Worm (Caenorhabditis elegans) whole organism, dauer: ENCODE measurements around the gene tofu-6.

Experiments used
- unc-62 ChIP-seq: sonication (generic microtip); optimal IDR thresholded peaks from 2 replicates; lab custom pipeline; 2017; ENCODE audit warnings: missing biosample characterization, missing genetic modification reagents, missing genetic modification characterization

The tofu-6 gene

DNA sequence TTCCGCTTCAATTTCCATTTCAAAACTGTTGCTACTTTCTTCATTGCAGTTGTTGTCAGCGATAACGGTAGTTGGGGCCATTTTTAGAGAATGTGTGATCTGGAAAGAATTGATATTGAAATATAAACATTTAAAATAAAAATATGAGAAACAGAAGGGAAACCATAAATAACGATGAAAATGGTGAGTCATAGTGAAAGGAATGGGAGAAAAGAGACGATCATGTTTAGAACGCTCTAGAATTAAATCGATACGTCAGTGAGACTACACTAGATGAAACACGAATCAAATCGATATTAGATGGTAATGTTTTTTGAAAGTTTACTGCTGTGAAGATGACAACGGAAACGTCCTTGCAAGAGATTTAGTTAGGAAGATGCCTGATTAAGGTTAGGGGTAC is 12.1 kb upstream of the tofu-6 start, which contains the start of the genes EEED8.12 and EEED8.4:
Gene EEED8.12, minus strand, starts transcription at position 101 of the 400 bp plus-strand sequence.
Gene EEED8.4, plus strand, starts transcription at position 396 of the 400 bp plus-strand sequence.
- TF ChIP-seq unc-62, result no peak

DNA sequence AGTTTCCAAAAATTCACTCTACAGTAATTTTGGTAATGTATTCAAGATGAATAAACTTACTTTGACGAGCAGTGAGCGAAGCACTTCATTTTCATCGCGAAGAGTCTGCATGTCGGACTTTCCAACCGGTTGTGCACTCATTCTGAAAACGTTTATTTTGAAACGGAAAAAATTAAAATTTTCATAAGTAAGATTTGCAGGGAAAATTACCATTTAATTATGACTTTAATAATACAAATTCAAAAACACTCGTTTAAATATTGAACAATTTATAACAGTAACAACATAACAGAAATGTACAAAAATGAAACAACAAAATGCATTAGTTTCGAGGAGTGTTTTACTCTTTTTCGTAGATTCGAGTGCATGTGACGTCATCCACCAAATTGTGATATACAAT is 8.6 kb upstream of the tofu-6 start, which contains the start of the genes EEED8.13 and EEED8.18:
Gene EEED8.13, minus strand, starts transcription at position 101 of the 400 bp plus-strand sequence.
Gene EEED8.18, minus strand, starts transcription at position 144 of the 400 bp plus-strand sequence.
- TF ChIP-seq unc-62, result no peak

DNA sequence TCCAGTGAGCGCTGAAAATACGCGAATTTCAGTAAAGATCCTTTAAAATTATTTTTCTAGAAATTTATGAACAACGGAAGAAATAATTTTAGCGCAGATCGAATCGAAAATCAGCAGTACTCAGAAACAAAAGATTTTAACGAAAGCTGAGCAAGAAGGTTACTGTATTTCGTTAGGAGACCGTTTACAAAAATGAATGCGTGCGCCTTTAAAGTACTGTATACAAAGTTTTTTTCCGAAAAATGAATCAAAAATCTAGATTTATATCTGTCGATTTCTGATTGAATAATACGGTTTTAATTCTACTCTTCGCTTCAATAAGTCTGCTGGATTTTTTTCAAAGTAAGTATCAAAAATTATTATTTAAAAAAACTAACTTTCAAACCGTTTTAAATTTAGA is 7.0 kb upstream of the tofu-6 start, which contains the start of the genes EEED8.14 and EEED8.3:
Gene EEED8.14, minus strand, starts transcription at position 13 of the 400 bp plus-strand sequence.
Gene EEED8.3, plus strand, starts transcription at position 237 of the 400 bp plus-strand sequence.
- TF ChIP-seq unc-62, result no peak

DNA sequence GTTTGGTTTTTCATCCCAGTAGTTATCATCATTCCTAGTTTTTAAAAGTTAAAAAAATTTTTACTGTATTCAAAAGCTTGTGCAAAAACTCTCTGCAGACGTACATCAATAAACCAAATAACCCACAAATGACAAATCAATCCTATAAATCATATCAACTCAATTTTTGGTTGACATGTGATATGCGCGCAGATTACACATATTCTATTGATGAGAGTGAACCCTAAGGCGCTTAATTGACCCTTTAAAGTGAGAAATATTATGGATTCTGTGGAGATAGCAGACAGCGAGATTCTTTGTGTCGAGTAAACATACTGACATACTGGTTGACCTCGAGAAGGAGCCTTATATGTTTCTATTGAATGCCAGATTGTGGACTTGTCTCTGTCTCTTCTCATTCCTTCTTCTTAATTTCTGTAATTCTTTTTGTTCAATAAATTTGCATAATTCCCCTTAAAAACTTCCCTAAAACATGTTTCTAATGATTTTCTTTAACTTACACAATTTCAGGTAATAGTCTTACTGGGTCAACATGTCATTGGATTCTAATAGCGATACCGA is 4.8 kb upstream of the tofu-6 start, which contains the start of gene EEED8.2:
Gene EEED8.2, plus strand, starts transcription at position 511 of the 561 bp plus-strand sequence.
- TF ChIP-seq unc-62, result no peak

DNA sequence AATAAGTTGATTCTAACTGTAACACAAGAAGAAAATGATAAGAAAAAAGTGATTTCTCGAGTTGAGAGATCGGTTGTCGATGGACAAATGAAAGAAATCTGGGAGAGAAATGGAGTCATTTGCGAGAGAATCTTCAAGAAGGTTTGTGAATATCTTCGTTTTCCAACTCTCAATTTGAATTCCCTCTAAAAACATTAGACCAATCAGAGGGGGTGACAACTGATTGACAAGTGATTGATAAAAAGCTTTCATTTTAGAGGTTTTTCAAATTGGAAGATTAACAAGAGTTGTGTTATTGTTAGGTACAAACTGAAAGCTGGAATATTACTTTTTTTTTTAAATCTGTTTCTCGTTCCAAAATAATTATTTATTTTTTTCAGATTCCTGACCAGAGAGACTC is 3.1 kb upstream of the tofu-6 start:
- TF ChIP-seq unc-62, result no peak

DNA sequence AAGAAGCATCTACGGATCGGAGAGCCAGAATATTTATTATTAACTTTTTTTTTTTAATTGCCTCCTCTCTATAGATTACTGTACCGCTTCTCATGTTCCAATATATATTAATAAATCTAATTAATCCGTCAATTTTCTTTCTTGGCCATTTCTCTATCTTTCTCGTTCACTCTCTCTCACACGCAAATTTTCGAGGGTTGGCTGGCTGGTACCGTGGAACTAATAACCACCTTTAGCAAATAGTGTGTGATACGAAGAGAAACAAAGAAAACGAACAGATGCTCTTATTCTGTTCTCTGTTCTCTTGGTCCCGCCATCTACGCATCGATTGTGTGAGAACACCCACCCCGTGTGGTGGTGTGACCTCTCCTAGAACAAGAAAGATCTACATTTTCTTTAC is 2.7 kb upstream of the tofu-6 start:
- no peak for TF ChIP-seq unc-62

DNA sequence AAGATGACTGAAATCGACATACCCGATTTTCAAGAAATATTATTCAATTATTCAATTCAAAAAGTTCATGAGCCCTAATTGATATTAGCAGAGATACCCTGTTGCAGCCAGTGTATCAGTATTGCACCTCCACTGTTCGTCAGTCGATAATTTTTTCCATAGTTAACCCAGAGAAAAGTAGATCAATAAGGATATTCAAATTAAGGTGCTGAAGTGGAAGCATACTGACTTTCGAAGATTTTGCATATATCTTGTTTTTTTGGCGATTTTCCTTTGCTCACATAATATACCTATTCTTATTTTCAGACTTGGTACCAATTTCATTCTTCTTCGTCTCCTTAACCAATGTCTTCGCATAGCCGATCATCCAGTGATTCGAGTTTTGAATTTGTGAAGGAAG is 2.1 kb upstream of the tofu-6 start, which contains the start of gene EEED8.15:
Gene EEED8.15, plus strand, starts transcription at position 301 of the 400 bp plus-strand sequence.
- no peak for TF ChIP-seq unc-62

DNA sequence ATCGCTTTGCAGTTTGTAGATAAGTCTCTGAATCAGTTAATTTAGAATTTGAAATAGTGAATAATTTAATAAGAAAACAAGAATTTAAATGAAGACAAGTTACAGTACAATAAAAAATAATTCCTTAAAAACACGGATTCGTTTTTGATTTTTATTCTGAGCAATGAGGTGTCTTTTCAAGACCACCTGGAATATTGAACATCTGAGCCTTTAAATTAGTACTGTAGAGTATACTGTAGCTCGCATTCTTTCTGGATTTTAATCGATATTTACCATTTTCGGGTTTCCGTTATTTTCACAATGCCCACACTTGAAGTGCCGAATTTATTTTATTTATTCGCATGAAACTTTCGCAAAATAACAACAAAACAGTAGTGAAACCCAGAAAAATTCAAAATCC is 2.8 kb downstream of the tofu-6 start, which contains the start of gene F07F6.7:
Gene F07F6.7, minus strand, starts transcription at position 27 of the 400 bp plus-strand sequence.
- TF ChIP-seq unc-62, result no peak

DNA sequence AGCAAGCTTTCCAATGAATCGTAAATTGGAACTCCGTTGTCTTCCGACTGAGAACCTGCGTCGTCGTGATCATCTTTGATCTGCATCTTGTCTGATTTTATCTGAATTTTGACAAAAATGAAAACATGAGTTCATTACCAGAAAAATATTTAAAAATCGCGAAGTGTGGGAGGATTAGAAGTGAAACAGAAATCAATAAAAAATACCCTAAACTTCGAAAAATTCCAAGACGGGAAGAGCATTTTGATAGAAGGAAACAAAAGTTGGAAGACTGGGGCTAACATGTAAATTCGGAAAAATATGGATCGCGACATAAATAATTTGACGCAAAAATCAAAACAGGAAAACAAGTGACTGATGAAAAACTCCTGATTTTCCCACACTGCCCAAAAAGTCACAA is 4.6 kb downstream of the tofu-6 start, which contains the start of gene F07F6.8:
Gene F07F6.8, minus strand, starts transcription at position 101 of the 400 bp plus-strand sequence.
- TF ChIP-seq unc-62, result no peak

DNA sequence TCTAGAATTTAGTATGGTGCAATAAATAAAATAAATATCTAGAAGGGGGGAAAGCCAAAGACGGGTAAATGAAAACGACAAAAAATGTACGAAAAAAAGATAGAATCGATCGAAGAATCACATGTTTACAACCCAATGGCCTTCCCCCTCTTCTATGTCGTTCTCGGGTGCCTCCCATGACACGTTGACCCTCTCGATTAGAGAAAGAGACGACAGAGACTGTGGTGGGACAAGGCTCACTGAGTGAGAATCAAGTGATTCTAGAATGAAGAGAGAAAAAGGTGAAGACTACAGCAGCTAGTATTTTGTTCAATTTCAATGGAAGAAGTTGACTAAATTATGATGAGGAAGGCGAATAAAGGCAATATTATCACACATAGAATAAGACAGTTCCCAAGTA is 5.0 kb downstream of the tofu-6 start:
- no peak for TF ChIP-seq unc-62

DNA sequence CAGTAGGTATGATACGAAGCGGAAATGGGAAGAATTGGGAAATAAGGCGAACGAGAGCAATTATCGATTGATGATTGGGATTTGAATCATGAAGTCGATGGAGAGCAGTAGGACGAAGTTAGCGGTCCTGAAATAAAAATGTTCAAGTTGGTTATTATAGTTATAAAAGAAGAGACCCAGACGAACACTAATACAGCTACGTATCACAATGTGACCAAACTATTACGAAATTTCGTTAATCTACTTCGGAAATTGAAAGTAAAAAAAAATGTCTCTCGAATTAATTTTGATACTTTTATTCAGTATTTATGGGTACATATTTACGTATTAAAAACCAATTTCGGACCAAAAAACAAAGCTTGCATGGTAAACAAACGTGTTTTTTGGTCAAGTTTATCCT is 5.4 kb downstream of the tofu-6 start:
- TF ChIP-seq unc-62, result no peak

DNA sequence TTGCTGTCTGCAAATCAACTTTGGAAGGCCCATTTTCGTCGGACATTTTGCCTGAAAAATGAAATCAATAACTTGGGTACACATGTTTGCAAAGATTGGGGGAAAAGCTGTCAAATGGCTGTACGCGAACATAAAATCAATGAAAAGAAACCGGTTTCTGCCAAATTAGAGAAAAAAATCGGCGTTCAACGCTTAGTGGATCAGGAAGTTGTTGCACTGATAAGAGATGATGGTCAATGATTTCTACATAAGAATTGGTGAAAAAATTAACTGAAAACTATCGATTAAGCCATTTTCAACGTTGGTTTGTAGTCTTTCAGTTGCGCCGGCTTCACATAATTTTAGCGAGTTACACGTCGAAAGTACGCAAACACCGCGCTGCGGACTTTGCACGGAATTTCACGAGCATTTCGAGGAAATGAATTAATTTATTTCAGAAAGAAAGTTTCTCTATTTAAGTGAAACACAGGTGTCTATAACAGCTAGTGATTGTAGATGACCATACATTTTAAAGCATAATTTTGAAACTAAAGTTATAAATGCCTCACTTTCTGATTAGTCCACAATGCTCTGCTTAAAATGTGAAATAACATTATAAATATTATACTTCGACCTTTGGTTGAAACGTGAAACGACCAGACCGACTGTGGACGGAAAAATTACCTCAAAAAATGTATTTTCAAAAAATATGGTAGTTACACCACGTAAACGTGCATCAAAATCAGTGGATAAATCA is 8.6 kb downstream of the tofu-6 start, which contains the start of the genes F07F6.4 and F07F6.2:
Gene F07F6.4, minus strand, starts transcription at position 51 of the 736 bp plus-strand sequence.
Gene F07F6.2, plus strand, starts transcription at position 686 of the 736 bp plus-strand sequence.
- no peak for TF ChIP-seq unc-62

DNA sequence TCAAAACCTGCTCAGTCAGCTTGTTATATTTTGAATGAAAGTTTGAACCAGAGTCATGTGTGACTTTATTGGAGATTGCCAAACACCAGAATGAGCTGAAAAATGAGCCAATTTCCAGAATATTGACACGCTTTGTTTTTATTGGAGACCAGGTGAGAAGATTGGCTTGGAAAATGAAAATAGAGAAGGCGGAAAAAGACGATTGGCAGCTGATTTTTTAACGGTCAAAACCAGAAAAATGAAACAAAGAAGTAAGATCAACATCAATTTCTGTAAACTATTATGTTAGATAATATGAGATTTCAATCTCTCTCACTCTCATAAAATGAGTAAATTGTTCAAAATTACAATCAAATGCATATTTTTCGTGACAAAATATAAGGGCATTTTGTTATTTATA is 12.0 kb downstream of the tofu-6 start, which contains the start of gene srx-114:
Gene srx-114, minus strand, starts transcription at position 101 of the 400 bp plus-strand sequence.
- no peak for TF ChIP-seq unc-62

DNA sequence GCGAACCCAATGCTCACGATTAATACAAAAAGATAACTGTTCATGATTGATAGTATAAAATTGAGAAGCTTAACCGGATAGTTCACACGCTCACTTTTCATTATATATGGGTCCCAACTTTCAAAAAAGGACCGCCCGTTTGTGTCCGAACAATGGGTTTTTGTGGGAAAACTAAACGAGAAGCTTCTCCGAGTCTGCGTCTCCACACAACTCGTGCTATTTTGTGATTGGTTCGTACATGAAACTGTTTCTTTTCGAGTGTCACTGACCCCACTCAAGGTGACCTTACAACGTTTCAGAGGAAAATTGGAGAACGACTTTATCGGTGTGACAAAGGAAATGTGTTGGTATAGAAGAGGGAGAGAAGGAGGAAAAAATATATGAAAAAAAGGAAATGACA is 15.8 kb downstream of the tofu-6 start, which contains the start of gene dct-5:
Gene dct-5, minus strand, starts transcription at position 101 of the 400 bp plus-strand sequence.
- no peak for TF ChIP-seq unc-62

DNA sequence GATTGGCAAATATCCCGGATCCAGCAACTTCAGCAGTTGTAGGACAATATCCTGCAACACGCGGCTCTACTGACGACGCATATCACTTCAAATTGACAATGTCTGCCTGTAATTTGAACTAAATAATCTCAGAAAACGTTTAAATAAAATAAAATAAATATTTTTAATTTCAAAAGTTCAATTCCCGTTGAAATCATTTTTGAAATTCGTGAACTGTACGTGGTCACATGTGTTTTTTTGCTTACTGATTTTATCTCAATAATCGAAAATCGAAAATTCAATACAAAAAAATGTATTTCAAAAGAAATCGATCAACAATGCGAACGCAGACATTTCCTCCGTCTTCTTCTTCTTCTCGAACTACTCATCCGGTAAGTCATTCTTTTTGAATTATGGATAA is 16.5 kb downstream of the tofu-6 start, which contains the start of gene F07F6.1:
Gene F07F6.1, plus strand, starts transcription at position 301 of the 400 bp plus-strand sequence.
- TF ChIP-seq unc-62, result no peak

DNA sequence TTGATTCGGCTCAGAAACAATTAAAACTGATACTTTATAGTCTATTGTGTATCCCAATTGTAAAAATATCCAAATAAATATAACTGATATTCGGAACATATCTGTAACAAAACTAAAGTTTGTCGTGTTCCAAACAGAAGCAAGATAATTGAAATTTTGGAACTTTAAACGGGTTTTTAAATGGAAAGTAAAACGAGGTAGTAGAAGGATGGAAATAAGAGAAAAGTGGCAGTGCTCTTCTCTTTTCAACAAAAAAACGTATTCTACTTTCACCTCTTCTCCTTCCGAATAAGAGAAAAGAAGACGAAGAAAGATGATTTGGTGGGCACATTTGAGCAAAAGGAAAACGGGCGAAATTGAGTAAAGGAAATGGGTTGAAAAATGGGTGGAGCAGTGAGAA is 25.5 kb downstream of the tofu-6 start, which contains the start of gene nmr-1:
Gene nmr-1, minus strand, starts transcription at position 101 of the 400 bp plus-strand sequence.
- no peak for TF ChIP-seq unc-62

DNA sequence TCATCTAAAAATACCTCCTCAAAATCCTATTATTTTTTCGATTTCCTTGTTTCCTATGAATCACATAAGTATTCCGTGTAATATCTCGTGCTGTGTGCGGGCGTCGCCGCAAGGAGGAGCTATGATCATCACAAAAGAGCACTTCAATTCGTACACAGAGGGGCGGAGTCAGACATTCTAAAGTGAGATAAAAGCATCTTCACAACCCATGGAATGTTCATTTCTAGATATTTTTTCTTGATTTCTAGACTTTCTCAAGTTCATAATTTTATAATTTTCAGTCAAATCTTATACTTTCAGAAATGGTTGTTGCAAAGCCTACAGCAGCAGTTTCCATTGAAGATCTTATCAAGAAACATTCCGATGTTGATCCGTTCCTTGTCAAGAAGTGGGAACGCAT is 26.3 kb downstream of the tofu-6 start, which contains the start of gene cex-1:
Gene cex-1, plus strand, starts transcription at position 301 of the 400 bp plus-strand sequence.
- TF ChIP-seq unc-62, result no peak
